Worm (Caenorhabditis elegans) whole organism, L4/young adult: ENCODE data around the gene B0228.9.

ENCODE experiments used
- W03F9.2 ChIP-seq: fragments of 150-350 bp; optimal IDR thresholded peaks from 2 replicates; lab custom pipeline; 2014; ENCODE audit warnings: missing biosample characterization, missing genetic modification characterization
- dao-5 ChIP-seq: sonication (generic microtip); optimal IDR thresholded peaks from 2 replicates; lab custom pipeline; 2016; ENCODE audit warnings: missing genotype, missing genetic modification characterization, moderate library complexity, missing compliant biosample characterization
- him-1 ChIP-seq: sonication (generic microtip); optimal IDR thresholded peaks from 2 replicates; lab custom pipeline; 2016; ENCODE audit warnings: missing genotype, missing genetic modification reagents, missing genetic modification characterization, missing compliant biosample characterization

DNA sequence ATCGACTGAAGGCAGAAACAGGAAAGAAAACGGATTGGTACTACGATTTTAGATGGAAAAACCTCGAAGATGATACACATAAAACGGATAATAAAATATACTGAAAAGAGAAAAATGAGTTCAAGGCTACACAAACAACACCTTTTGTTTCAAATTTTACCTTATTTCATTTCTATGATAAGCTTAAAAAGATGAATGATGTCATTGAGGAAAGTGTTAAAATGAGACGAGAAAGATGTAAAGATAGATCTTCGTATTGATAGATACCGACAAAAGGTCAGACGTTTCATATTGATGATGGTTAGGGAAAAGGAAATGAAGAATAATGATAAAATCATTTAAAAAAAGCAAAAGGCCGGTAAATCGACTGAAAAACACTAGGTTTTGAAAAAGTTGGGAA, 26.1 kb upstream of the B0228.9 start:
- no peak for TF ChIP-seq W03F9.2
- no peak for TF ChIP-seq dao-5
- no peak for TF ChIP-seq him-1 (tag; lab: Kevin White, UChicago)
